Worm (Caenorhabditis elegans) whole organism, young adult: ENCODE measurements around the gene folt-3.

ENCODE experiments used
- B0035.1 ChIP-seq: sonication (generic microtip); optimal IDR thresholded peaks from 2 replicates; lab custom pipeline; 2016; ENCODE audit warnings: missing genetic modification characterization, mild to moderate bottlenecking, missing compliant biosample characterization, missing genotype, missing genetic modification reagents
- D2030.7 ChIP-seq: fragments of 200-800 bp; sonication (Bioruptor generic); IDR thresholded peaks from 2 replicates; pipeline ENCODE4 v1.3.6; 2022; ENCODE audit warnings: missing genetic modification reagents, missing genetic modification characterization, missing compliant biosample characterization
- F23B12.7 ChIP-seq: sonication (generic microtip); optimal IDR thresholded peaks from 2 replicates; lab custom pipeline; 2017; ENCODE audit warnings: missing genetic modification characterization, mild to moderate bottlenecking, missing compliant biosample characterization, antibody characterized with exemption, moderate library complexity; ENCODE audit not compliant: insufficient read depth
- T26A5.8 ChIP-seq: sonication (generic microtip); optimal IDR thresholded peaks from 2 replicates; lab custom pipeline; 2016; ENCODE audit warnings: missing genetic modification characterization, missing compliant biosample characterization
- atf-7 ChIP-seq: sonication (generic microtip); optimal IDR thresholded peaks from 2 replicates; lab custom pipeline; 2017; ENCODE audit warnings: mild to moderate bottlenecking, missing genetic modification characterization, missing compliant biosample characterization
- athp-1 ChIP-seq: sonication (generic microtip); optimal IDR thresholded peaks from 2 replicates; lab custom pipeline; 2017; ENCODE audit warnings: mild to moderate bottlenecking, missing genetic modification characterization, missing compliant biosample characterization
- attf-3 ChIP-seq: fragments of 200-800 bp; sonication (Bioruptor generic); conservative IDR thresholded peaks from 2 replicates; pipeline ENCODE4 v1.3.6; 2022; ENCODE audit warnings: missing genetic modification reagents, missing genetic modification characterization, missing compliant biosample characterization
- attf-5 ChIP-seq: fragments of 200-800 bp; sonication (Bioruptor generic); optimal IDR thresholded peaks from 2 replicates; lab custom pipeline; 2018; ENCODE audit warnings: mild to moderate bottlenecking, missing genetic modification characterization, missing compliant biosample characterization
- bed-1 ChIP-seq: fragments of 200-800 bp; sonication (Bioruptor generic); IDR thresholded peaks from 2 replicates; pipeline ENCODE4 v1.3.6; 2022; ENCODE audit warnings: missing genetic modification reagents, missing genetic modification characterization, missing compliant biosample characterization
- bed-2 ChIP-seq: fragments of 200-800 bp; sonication (Bioruptor generic); IDR thresholded peaks from 2 replicates; pipeline ENCODE4 v1.3.6; 2022; ENCODE audit warnings: missing genetic modification reagents, missing genetic modification characterization, missing compliant biosample characterization
- cebp-1 ChIP-seq, 2 experiments: fragments of 200-800 bp in 1 of 2; sonication (Bioruptor generic) in 1 of 2; sonication (generic microtip) in 1 of 2; IDR thresholded peaks in 1 of 2; optimal IDR thresholded peaks in 1 of 2; 2 replicates each; pipeline versions ENCODE4 v1.3.6 to Lab custom; 2017 to 2022; ENCODE audit warnings: missing compliant biosample characterization in 2 of 2, missing genetic modification characterization in 2 of 2, mild to moderate bottlenecking in 1 of 2, missing genetic modification reagents in 1 of 2, moderate library complexity in 1 of 2
- ceh-27 ChIP-seq: fragments of 200-800 bp; sonication (Bioruptor generic); optimal IDR thresholded peaks from 2 replicates; lab custom pipeline; 2018; ENCODE audit warnings: mild to moderate bottlenecking, missing genetic modification characterization, moderate library complexity, missing compliant biosample characterization
- fkh-3 ChIP-seq: sonication (generic microtip); optimal IDR thresholded peaks from 2 replicates; lab custom pipeline; 2016; ENCODE audit warnings: mild to moderate bottlenecking, missing genetic modification characterization, missing compliant biosample characterization
- gei-17 ChIP-seq: fragments of 200-800 bp; sonication (Bioruptor generic); optimal IDR thresholded peaks from 2 replicates; lab custom pipeline; 2018; ENCODE audit warnings: mild to moderate bottlenecking, missing genetic modification characterization, missing compliant biosample characterization
- hmg-20 ChIP-seq: fragments of 200-800 bp; sonication (Bioruptor generic); IDR thresholded peaks from 2 replicates; pipeline ENCODE4 v1.3.6; 2022; ENCODE audit warnings: missing genetic modification reagents, missing genetic modification characterization, missing compliant biosample characterization
- let-607 ChIP-seq, 2 experiments: fragments of 200-800 bp in 1 of 2; sonication (Bioruptor generic) in 1 of 2; sonication (generic microtip) in 1 of 2; optimal IDR thresholded peaks; 2 replicates each; lab custom pipeline; 2016 to 2018; ENCODE audit warnings: mild to moderate bottlenecking in 2 of 2, missing compliant biosample characterization in 2 of 2, missing genetic modification characterization in 2 of 2, moderate library complexity in 2 of 2, missing genotype in 1 of 2
- lin-35 ChIP-seq, 3 experiments: fragments of 150-350 bp in 2 of 3; sonication (generic microtip) in 1 of 3; optimal IDR thresholded peaks; 2 replicates each; lab custom pipeline; 2014 to 2018; ENCODE audit warnings: missing biosample characterization in 3 of 3, missing genetic modification characterization in 3 of 3, missing genetic modification reagents in 3 of 3
- lir-1 ChIP-seq: fragments of 200-800 bp; sonication (Bioruptor generic); conservative IDR thresholded peaks from 2 replicates; pipeline ENCODE4 v1.3.6; 2022; ENCODE audit warnings: missing genetic modification reagents, missing genetic modification characterization, missing compliant biosample characterization
- lsl-1 ChIP-seq: fragments of 200-800 bp; sonication (Bioruptor generic); optimal IDR thresholded peaks from 2 replicates; lab custom pipeline; 2018; ENCODE audit warnings: mild to moderate bottlenecking, missing genetic modification characterization, moderate library complexity, missing compliant biosample characterization
- lsy-27 ChIP-seq: sonication (generic microtip); optimal IDR thresholded peaks from 2 replicates; lab custom pipeline; 2017; ENCODE audit warnings: missing genetic modification characterization, mild to moderate bottlenecking, missing compliant biosample characterization, antibody characterized with exemption, missing genotype, borderline replicate concordance; ENCODE audit not compliant: insufficient read depth
- madf-6 ChIP-seq: fragments of 200-800 bp; sonication (Bioruptor generic); IDR thresholded peaks from 2 replicates; pipeline ENCODE4 v1.3.6; 2022; ENCODE audit warnings: missing genetic modification reagents, missing genetic modification characterization, missing compliant biosample characterization
- madf-8 ChIP-seq: fragments of 200-800 bp; sonication (Bioruptor generic); conservative IDR thresholded peaks from 2 replicates; pipeline ENCODE4 v1.3.6; 2022; ENCODE audit warnings: missing genetic modification reagents, missing genetic modification characterization, missing compliant biosample characterization
- nfya-2 ChIP-seq: fragments of 200-800 bp; sonication (Bioruptor generic); IDR thresholded peaks from 2 replicates; pipeline ENCODE4 v1.3.6; 2022; ENCODE audit warnings: missing genetic modification reagents, missing genetic modification characterization, missing compliant biosample characterization
- nfyb-1 ChIP-seq: fragments of 200-800 bp; sonication (Bioruptor generic); IDR thresholded peaks from 2 replicates; pipeline ENCODE4 v1.3.6; 2022; ENCODE audit warnings: missing genetic modification reagents, missing genetic modification characterization, missing compliant biosample characterization
- nhr-120 ChIP-seq: fragments of 200-800 bp; sonication (Bioruptor generic); IDR thresholded peaks from 2 replicates; pipeline ENCODE4 v1.3.6; 2022; ENCODE audit warnings: missing genetic modification characterization, missing compliant biosample characterization
- nhr-179 ChIP-seq: sonication (generic microtip); optimal IDR thresholded peaks from 2 replicates; lab custom pipeline; 2016; ENCODE audit warnings: mild to moderate bottlenecking, missing genetic modification characterization, missing compliant biosample characterization
- nhr-27 ChIP-seq: fragments of 200-800 bp; sonication (Bioruptor generic); optimal IDR thresholded peaks from 2 replicates; lab custom pipeline; 2018; ENCODE audit warnings: mild to moderate bottlenecking, missing genetic modification characterization, moderate library complexity, missing compliant biosample characterization
- rpc-1 ChIP-seq, 2 experiments: fragments of 150-350 bp in 1 of 2; sonication (generic microtip) in 1 of 2; optimal IDR thresholded peaks; 2 replicates each; lab custom pipeline; 2014 to 2018; ENCODE audit warnings: missing biosample characterization in 1 of 2, missing genetic modification characterization in 1 of 2, missing genetic modification reagents in 1 of 2, missing genotype in 1 of 2
- snpc-1.3 ChIP-seq: sonication (generic microtip); optimal IDR thresholded peaks from 2 replicates; lab custom pipeline; 2017; ENCODE audit warnings: missing genetic modification characterization, mild to moderate bottlenecking, missing compliant biosample characterization, antibody characterized with exemption, moderate library complexity, missing genotype, missing genetic modification reagents; ENCODE audit not compliant: insufficient read depth
- tbp1 ChIP-seq: fragments of 200-800 bp; sonication (Bioruptor generic); optimal IDR thresholded peaks from 2 replicates; lab custom pipeline; 2018; ENCODE audit warnings: mild to moderate bottlenecking, missing genetic modification characterization, missing compliant biosample characterization
- tlf-1 ChIP-seq: fragments of 200-800 bp; sonication (Bioruptor generic); optimal IDR thresholded peaks from 2 replicates; lab custom pipeline; 2018; ENCODE audit warnings: mild to moderate bottlenecking, missing genetic modification characterization, missing compliant biosample characterization
- unc-130 ChIP-seq: sonication (generic microtip); optimal IDR thresholded peaks from 2 replicates; lab custom pipeline; 2016; ENCODE audit warnings: missing genetic modification reagents, missing genetic modification characterization, missing compliant biosample characterization
- zfh-2 ChIP-seq: fragments of 200-800 bp; sonication (Bioruptor generic); conservative IDR thresholded peaks from 2 replicates; pipeline ENCODE4 v1.3.6; 2022; ENCODE audit warnings: missing genetic modification reagents, missing genetic modification characterization, missing compliant biosample characterization
- ztf-3 ChIP-seq: fragments of 200-800 bp; sonication (Bioruptor generic); optimal IDR thresholded peaks from 2 replicates; lab custom pipeline; 2018; ENCODE audit warnings: mild to moderate bottlenecking, missing genetic modification characterization, missing compliant biosample characterization

Gene folt-3

DNA sequence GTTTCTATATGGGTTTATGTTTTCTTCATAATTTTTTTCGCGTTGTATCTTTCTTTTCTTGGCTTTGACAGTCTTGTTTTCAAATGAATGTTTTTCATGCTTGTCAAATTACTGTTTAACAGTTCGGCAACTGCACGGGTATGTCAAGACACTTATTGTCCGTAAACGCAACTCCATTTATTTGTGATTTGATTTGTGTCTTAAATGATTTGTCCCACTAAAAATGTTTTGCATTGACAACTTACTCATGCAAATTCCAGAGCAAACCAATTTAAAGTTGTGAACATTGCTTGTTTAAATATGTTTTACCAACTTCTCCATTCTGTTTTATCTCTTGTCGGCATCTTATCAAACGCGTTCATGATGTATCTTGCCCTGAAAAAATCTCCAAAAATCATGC lies 22.2 kb upstream of the folt-3 start, which contains the start of gene srd-25:
Gene srd-25, plus strand, starts transcription at position 301 of the 400 bp plus-strand sequence.
- no peak for TF ChIP-seq B0035.1 (tag; lab: Kevin White, UChicago)
- TF ChIP-seq nfya-2 (GFP tag; lab: Robert Waterston, UW) = no peak
- no peak for TF ChIP-seq zfh-2 (GFP tag; lab: Robert Waterston, UW)
- TF ChIP-seq ceh-27 (GFP tag; lab: Kevin White, UChicago) = no peak
- TF ChIP-seq cebp-1 (GFP tag; IDR thresholded peaks at IDR 0.05; lab: Robert Waterston, UW) = no peak
- TF ChIP-seq cebp-1 (tag; optimal IDR thresholded peaks at IDR 0.05; lab: Kevin White, UChicago) = no peak
- TF ChIP-seq lin-35 (GFP tag; optimal IDR thresholded peaks at IDR 0.05; lab: Kevin White, UChicago) = no peak

DNA sequence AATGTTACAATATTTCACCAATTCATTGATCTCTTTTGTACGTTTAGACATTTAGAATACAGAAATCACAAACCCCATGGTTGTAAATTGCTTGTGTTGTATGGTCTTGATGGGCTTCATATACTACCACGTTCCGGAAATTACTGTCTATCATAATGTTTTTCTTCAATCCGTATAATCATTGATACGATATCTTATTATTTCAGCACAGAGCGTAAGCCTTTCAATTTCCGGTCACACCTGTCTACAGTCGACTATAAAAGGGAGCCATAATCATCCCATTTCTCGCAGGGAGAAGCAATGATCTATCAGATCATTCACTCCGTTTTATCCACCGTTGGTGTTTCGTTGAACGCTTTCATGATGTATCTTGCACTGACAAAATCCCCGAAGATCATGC lies 20.0 kb upstream of the folt-3 start, which contains the start of gene srd-30:
Gene srd-30, plus strand, starts transcription at position 301 of the 400 bp plus-strand sequence.
- no peak for TF ChIP-seq unc-130 (GFP tag; lab: Kevin White, UChicago)
- no peak for TF ChIP-seq lsl-1
- TF ChIP-seq lsy-27 = no peak
- TF ChIP-seq T26A5.8 (tag; lab: Kevin White, UChicago) = no peak
- no peak for TF ChIP-seq attf-3 (GFP tag; lab: Robert Waterston, UW)
- TF ChIP-seq bed-1 = no peak
- TF ChIP-seq nhr-27 (tag; lab: Kevin White, UChicago) = no peak
- no peak for TF ChIP-seq atf-7
- TF ChIP-seq nhr-179 (tag; lab: Kevin White, UChicago) = no peak
- TF ChIP-seq gei-17 (GFP tag; lab: Kevin White, UChicago) = no peak
- no peak for TF ChIP-seq hmg-20
- TF ChIP-seq nhr-120 (GFP tag; lab: Robert Waterston, UW) = no peak
- TF ChIP-seq snpc-1.3 (tag; lab: Kevin White, UChicago) = no peak
- no peak for TF ChIP-seq D2030.7 (GFP tag; lab: Robert Waterston, UW)
- TF ChIP-seq nfyb-1 = no peak

DNA sequence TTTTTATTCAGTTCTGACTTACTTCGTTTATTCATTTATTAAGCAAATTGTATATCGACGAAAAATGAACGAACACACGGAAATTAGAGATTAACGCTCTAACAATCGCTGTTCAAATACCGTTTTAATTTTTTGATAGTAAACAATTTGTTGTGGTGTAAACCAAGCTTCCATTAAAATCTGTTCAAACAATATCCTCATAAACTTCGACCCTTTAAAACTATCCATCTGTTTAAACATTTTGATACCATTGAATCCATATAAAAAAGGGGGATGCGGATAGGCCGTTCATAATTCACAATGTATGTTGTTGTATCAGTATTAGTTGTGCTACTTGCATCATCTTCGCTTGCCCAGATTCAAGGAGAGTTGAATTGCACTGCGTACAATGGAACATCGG lies 17.0 kb upstream of the folt-3 start, which contains the start of gene F07C4.6:
Gene F07C4.6, plus strand, starts transcription at position 301 of the 400 bp plus-strand sequence.
- no peak for TF ChIP-seq B0035.1 (tag; lab: Kevin White, UChicago)
- TF ChIP-seq, all 124 proteins: peak for 0

DNA sequence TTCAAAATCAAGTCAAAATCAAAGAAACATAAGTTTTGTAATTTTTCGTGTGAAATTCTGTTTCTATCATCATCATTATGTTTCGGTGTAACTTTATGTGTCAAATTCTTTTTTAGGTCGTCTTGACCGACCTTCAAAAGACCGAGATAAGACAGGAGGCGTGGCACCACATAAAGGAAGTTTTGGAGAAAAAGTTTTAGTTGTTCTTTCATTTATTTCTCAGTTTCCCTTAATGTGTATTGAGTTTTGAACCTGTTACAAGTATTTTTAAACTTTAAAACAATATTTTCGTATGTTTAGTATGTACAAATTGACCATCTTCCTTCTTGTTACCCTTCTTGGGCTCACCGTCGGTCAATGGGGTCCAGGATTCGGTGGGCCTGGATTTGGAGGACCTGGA lies 15.1 kb upstream of the folt-3 start, which contains the start of gene grsp-4:
Gene grsp-4, plus strand, starts transcription at position 301 of the 400 bp plus-strand sequence.
- TF ChIP-seq lin-35 (GFP tag; optimal IDR thresholded peaks at IDR 0.05; lab: Kevin White, UChicago) (no peak), tbp1 (no peak), bed-2 (GFP tag; lab: Robert Waterston, UW) (no peak), F23B12.7 (no peak), nhr-120 (GFP tag; lab: Robert Waterston, UW) (no peak), ztf-3 (no peak), tlf-1 (GFP tag; lab: Kevin White, UChicago) (no peak), attf-5 (GFP tag; lab: Kevin White, UChicago) (no peak), unc-130 (GFP tag; lab: Kevin White, UChicago) (no peak), let-607 (tag; optimal IDR thresholded peaks at IDR 0.05; lab: Kevin White, UChicago) (no peak), athp-1 (no peak), rpc-1 (optimal IDR thresholded peaks at IDR 0.05; lab: Kevin White, UChicago) (no peak), rpc-1 (tag; optimal IDR thresholded peaks at IDR 0.05; lab: Kevin White, UChicago) (no peak), lir-1 (no peak), madf-8 (GFP tag; lab: Robert Waterston, UW) (no peak), fkh-3 (tag; lab: Kevin White, UChicago) (no peak), madf-6 (GFP tag; lab: Robert Waterston, UW) (no peak)
